Worm (Caenorhabditis elegans) whole organism, young adult: ENCODE results near the gene klp-12.

Source experiments
- B0261.1 ChIP-seq: sonication (generic microtip); optimal IDR thresholded peaks from 2 replicates; lab custom pipeline; 2016; ENCODE audit warnings: mild to moderate bottlenecking, missing genetic modification characterization, moderate library complexity, missing compliant biosample characterization
- C06A6.2 ChIP-seq: fragments of 200-800 bp; sonication (Bioruptor generic); conservative IDR thresholded peaks from 2 replicates; pipeline ENCODE4 v1.3.6; 2022; ENCODE audit warnings: missing genetic modification characterization, missing compliant biosample characterization
- C17E4.6 ChIP-seq: fragments of 200-800 bp; sonication (Bioruptor generic); IDR thresholded peaks from 2 replicates; pipeline ENCODE4 v1.3.6; 2022; ENCODE audit warnings: missing genetic modification reagents, missing genetic modification characterization, missing compliant biosample characterization
- D2030.7 ChIP-seq: fragments of 200-800 bp; sonication (Bioruptor generic); IDR thresholded peaks from 2 replicates; pipeline ENCODE4 v1.3.6; 2022; ENCODE audit warnings: missing genetic modification reagents, missing genetic modification characterization, missing compliant biosample characterization
- F22D6.2 ChIP-seq: sonication (generic microtip); optimal IDR thresholded peaks from 2 replicates; lab custom pipeline; 2016; ENCODE audit warnings: mild to moderate bottlenecking, missing genetic modification characterization, missing compliant biosample characterization
- F23B12.7 ChIP-seq: sonication (generic microtip); optimal IDR thresholded peaks from 2 replicates; lab custom pipeline; 2017; ENCODE audit warnings: missing genetic modification characterization, mild to moderate bottlenecking, missing compliant biosample characterization, antibody characterized with exemption, moderate library complexity; ENCODE audit not compliant: insufficient read depth
- F33H1.4 ChIP-seq: fragments of 200-800 bp; sonication (Bioruptor generic); IDR thresholded peaks from 2 replicates; pipeline ENCODE4 v1.3.6; 2022; ENCODE audit warnings: missing genetic modification reagents, missing genetic modification characterization, missing compliant biosample characterization
- F55B11.4 ChIP-seq: sonication (generic microtip); optimal IDR thresholded peaks from 2 replicates; lab custom pipeline; 2016; ENCODE audit warnings: missing compliant biosample characterization, missing genetic modification characterization, borderline replicate concordance; ENCODE audit not compliant: insufficient read depth
- K11D2.4 ChIP-seq: fragments of 200-800 bp; sonication (Bioruptor generic); IDR thresholded peaks from 2 replicates; pipeline ENCODE4 v1.3.6; 2022; ENCODE audit warnings: missing genetic modification reagents, missing genetic modification characterization, missing compliant biosample characterization
- K12H6.12 ChIP-seq: fragments of 200-800 bp; sonication (Bioruptor generic); optimal IDR thresholded peaks from 2 replicates; lab custom pipeline; 2018; ENCODE audit warnings: mild to moderate bottlenecking, missing genetic modification characterization, missing compliant biosample characterization
- T07F8.4 ChIP-seq: sonication (generic microtip); optimal IDR thresholded peaks from 2 replicates; lab custom pipeline; 2016; ENCODE audit warnings: mild to moderate bottlenecking, missing genetic modification characterization, moderate library complexity, missing compliant biosample characterization
- Y67H2A.10 ChIP-seq: fragments of 200-800 bp; sonication (Bioruptor generic); conservative IDR thresholded peaks from 2 replicates; pipeline ENCODE4 v1.3.6; 2022; ENCODE audit warnings: missing genetic modification reagents, missing genetic modification characterization, missing compliant biosample characterization
- Y95B8A.8 ChIP-seq: fragments of 200-800 bp; sonication (Bioruptor generic); IDR thresholded peaks from 2 replicates; pipeline ENCODE4 v1.3.6; 2022; ENCODE audit warnings: missing genetic modification reagents, missing genetic modification characterization, missing compliant biosample characterization
- ZK185.1 ChIP-seq: sonication (generic microtip); optimal IDR thresholded peaks from 2 replicates; lab custom pipeline; 2016; ENCODE audit warnings: mild to moderate bottlenecking, missing genetic modification characterization, missing compliant biosample characterization; ENCODE audit not compliant: poor library complexity, severe bottlenecking
- akir-1 ChIP-seq: fragments of 200-800 bp; sonication (Bioruptor generic); optimal IDR thresholded peaks from 2 replicates; lab custom pipeline; 2018; ENCODE audit warnings: mild to moderate bottlenecking, missing genetic modification characterization, moderate library complexity, missing compliant biosample characterization
- ama-1 ChIP-seq, 3 experiments: fragments of 150-350 bp in 1 of 3; sonication (generic microtip) in 2 of 3; optimal IDR thresholded peaks; 2 replicates each; lab custom pipeline; 2014 to 2018; ENCODE audit warnings: missing biosample characterization in 2 of 3, missing genetic modification characterization in 2 of 3, missing genetic modification reagents in 2 of 3
- aptf-3 ChIP-seq: fragments of 200-800 bp; sonication (Bioruptor generic); IDR thresholded peaks from 2 replicates; pipeline ENCODE4 v1.3.6; 2022; ENCODE audit warnings: missing genetic modification characterization, missing compliant biosample characterization
- atf-7 ChIP-seq: sonication (generic microtip); optimal IDR thresholded peaks from 2 replicates; lab custom pipeline; 2017; ENCODE audit warnings: mild to moderate bottlenecking, missing genetic modification characterization, missing compliant biosample characterization
- attf-3 ChIP-seq: fragments of 200-800 bp; sonication (Bioruptor generic); conservative IDR thresholded peaks from 2 replicates; pipeline ENCODE4 v1.3.6; 2022; ENCODE audit warnings: missing genetic modification reagents, missing genetic modification characterization, missing compliant biosample characterization
- attf-5 ChIP-seq: fragments of 200-800 bp; sonication (Bioruptor generic); optimal IDR thresholded peaks from 2 replicates; lab custom pipeline; 2018; ENCODE audit warnings: mild to moderate bottlenecking, missing genetic modification characterization, missing compliant biosample characterization
- bed-2 ChIP-seq: fragments of 200-800 bp; sonication (Bioruptor generic); IDR thresholded peaks from 2 replicates; pipeline ENCODE4 v1.3.6; 2022; ENCODE audit warnings: missing genetic modification reagents, missing genetic modification characterization, missing compliant biosample characterization
- ceh-100 ChIP-seq: fragments of 200-800 bp; sonication (Bioruptor generic); IDR thresholded peaks from 2 replicates; pipeline ENCODE4 v1.3.6; 2022; ENCODE audit warnings: missing genetic modification reagents, missing genetic modification characterization, missing compliant biosample characterization
- ceh-40 ChIP-seq: fragments of 200-800 bp; sonication (Bioruptor generic); IDR thresholded peaks from 2 replicates; pipeline ENCODE4 v1.3.6; 2022; ENCODE audit warnings: missing genetic modification characterization, missing compliant biosample characterization
- ceh-79 ChIP-seq: sonication (generic microtip); optimal IDR thresholded peaks from 2 replicates; lab custom pipeline; 2017; ENCODE audit warnings: mild to moderate bottlenecking, missing genetic modification characterization, missing compliant biosample characterization
- chd-7 ChIP-seq: sonication (generic microtip); optimal IDR thresholded peaks from 2 replicates; lab custom pipeline; 2016; ENCODE audit warnings: mild to moderate bottlenecking, missing genetic modification characterization, moderate library complexity, missing compliant biosample characterization
- dox-1 ChIP-seq: fragments of 200-800 bp; sonication (Bioruptor generic); IDR thresholded peaks from 2 replicates; pipeline ENCODE4 v1.3.6; 2022; ENCODE audit warnings: missing genetic modification reagents, missing genetic modification characterization, missing compliant biosample characterization
- dpl-1 ChIP-seq: fragments of 150-350 bp; optimal IDR thresholded peaks from 2 replicates; lab custom pipeline; 2014; ENCODE audit warnings: missing biosample characterization, missing genetic modification reagents, missing genetic modification characterization
- efl-1 ChIP-seq: fragments of 150-350 bp; optimal IDR thresholded peaks from 2 replicates; lab custom pipeline; 2014; ENCODE audit warnings: missing biosample characterization, missing genetic modification reagents, missing genetic modification characterization
- egrh-3 ChIP-seq: fragments of 200-800 bp; sonication (Bioruptor generic); IDR thresholded peaks from 2 replicates; pipeline ENCODE4 v1.3.6; 2022; ENCODE audit warnings: missing genetic modification reagents, missing genetic modification characterization, missing compliant biosample characterization
- him-1 ChIP-seq: sonication (generic microtip); optimal IDR thresholded peaks from 2 replicates; lab custom pipeline; 2016; ENCODE audit warnings: missing genotype, missing genetic modification reagents, missing genetic modification characterization, missing compliant biosample characterization
- hmg-20 ChIP-seq: fragments of 200-800 bp; sonication (Bioruptor generic); IDR thresholded peaks from 2 replicates; pipeline ENCODE4 v1.3.6; 2022; ENCODE audit warnings: missing genetic modification reagents, missing genetic modification characterization, missing compliant biosample characterization
- hrde-1 ChIP-seq: sonication (generic microtip); optimal IDR thresholded peaks from 2 replicates; lab custom pipeline; 2016; ENCODE audit warnings: missing genetic modification characterization, mild to moderate bottlenecking, missing compliant biosample characterization, moderate library complexity, missing genotype, missing genetic modification reagents, borderline replicate concordance
- let-607 ChIP-seq, 2 experiments: fragments of 200-800 bp in 1 of 2; sonication (Bioruptor generic) in 1 of 2; sonication (generic microtip) in 1 of 2; optimal IDR thresholded peaks; 2 replicates each; lab custom pipeline; 2016 to 2018; ENCODE audit warnings: mild to moderate bottlenecking in 2 of 2, missing compliant biosample characterization in 2 of 2, missing genetic modification characterization in 2 of 2, moderate library complexity in 2 of 2, missing genotype in 1 of 2
- mes-4 ChIP-seq: sonication (generic microtip); optimal IDR thresholded peaks from 2 replicates; lab custom pipeline; 2016; ENCODE audit warnings: missing genotype, missing genetic modification characterization, missing compliant biosample characterization
- nfya-1 ChIP-seq: sonication (generic microtip); optimal IDR thresholded peaks from 2 replicates; lab custom pipeline; 2017; ENCODE audit warnings: antibody characterized with exemption, missing compliant biosample characterization, missing genetic modification characterization, borderline replicate concordance; ENCODE audit not compliant: insufficient read depth
- nhr-27 ChIP-seq: fragments of 200-800 bp; sonication (Bioruptor generic); optimal IDR thresholded peaks from 2 replicates; lab custom pipeline; 2018; ENCODE audit warnings: mild to moderate bottlenecking, missing genetic modification characterization, moderate library complexity, missing compliant biosample characterization
- pbrm-1 ChIP-seq: fragments of 200-800 bp; sonication (Bioruptor generic); IDR thresholded peaks from 2 replicates; pipeline ENCODE4 v1.3.6; 2022; ENCODE audit warnings: missing genetic modification reagents, missing genetic modification characterization, missing compliant biosample characterization
- snpc-1.1 ChIP-seq: sonication (generic microtip); optimal IDR thresholded peaks from 2 replicates; lab custom pipeline; 2017; ENCODE audit warnings: missing genetic modification characterization, mild to moderate bottlenecking, missing compliant biosample characterization, antibody characterized with exemption, moderate library complexity, missing genotype, missing genetic modification reagents; ENCODE audit not compliant: insufficient read depth
- snpc-1.3 ChIP-seq: sonication (generic microtip); optimal IDR thresholded peaks from 2 replicates; lab custom pipeline; 2017; ENCODE audit warnings: missing genetic modification characterization, mild to moderate bottlenecking, missing compliant biosample characterization, antibody characterized with exemption, moderate library complexity, missing genotype, missing genetic modification reagents; ENCODE audit not compliant: insufficient read depth
- snpc-3.4 ChIP-seq: sonication (generic microtip); optimal IDR thresholded peaks from 2 replicates; lab custom pipeline; 2017; ENCODE audit warnings: missing genetic modification characterization, mild to moderate bottlenecking, missing compliant biosample characterization, antibody characterized with exemption, moderate library complexity, missing genotype, missing genetic modification reagents
- snpc-4 ChIP-seq, 5 experiments: fragments of 150-350 bp in 1 of 5; sonication (generic microtip) in 4 of 5; optimal IDR thresholded peaks; 2 replicates each; lab custom pipeline; 2014 to 2018; ENCODE audit warnings: missing genetic modification characterization in 5 of 5, missing biosample characterization in 3 of 5, antibody characterized with exemption in 2 of 5, mild to moderate bottlenecking in 2 of 5, missing compliant biosample characterization in 2 of 5, missing genotype in 2 of 5, moderate library complexity in 2 of 5, missing genetic modification reagents in 1 of 5
- somi-1 ChIP-seq: fragments of 200-800 bp; sonication (Bioruptor generic); optimal IDR thresholded peaks from 2 replicates; lab custom pipeline; 2018; ENCODE audit warnings: mild to moderate bottlenecking, missing genetic modification characterization, missing compliant biosample characterization
- unc-62 ChIP-seq: fragments of 150-350 bp; optimal IDR thresholded peaks from 2 replicates; lab custom pipeline; 2014; ENCODE audit warnings: missing biosample characterization, missing genetic modification reagents, missing genetic modification characterization
- ztf-22 ChIP-seq: fragments of 200-800 bp; sonication (Bioruptor generic); optimal IDR thresholded peaks from 2 replicates; lab custom pipeline; 2018; ENCODE audit warnings: mild to moderate bottlenecking, missing genetic modification characterization, moderate library complexity, missing compliant biosample characterization
- ztf-26 ChIP-seq: sonication (generic microtip); optimal IDR thresholded peaks from 2 replicates; lab custom pipeline; 2017; ENCODE audit warnings: missing genetic modification characterization, missing compliant biosample characterization
- ztf-28 ChIP-seq: fragments of 200-800 bp; sonication (Bioruptor generic); IDR thresholded peaks from 2 replicates; pipeline ENCODE4 v1.3.6; 2022; ENCODE audit warnings: missing genetic modification reagents, missing genetic modification characterization, missing compliant biosample characterization

klp-12 gene

DNA sequence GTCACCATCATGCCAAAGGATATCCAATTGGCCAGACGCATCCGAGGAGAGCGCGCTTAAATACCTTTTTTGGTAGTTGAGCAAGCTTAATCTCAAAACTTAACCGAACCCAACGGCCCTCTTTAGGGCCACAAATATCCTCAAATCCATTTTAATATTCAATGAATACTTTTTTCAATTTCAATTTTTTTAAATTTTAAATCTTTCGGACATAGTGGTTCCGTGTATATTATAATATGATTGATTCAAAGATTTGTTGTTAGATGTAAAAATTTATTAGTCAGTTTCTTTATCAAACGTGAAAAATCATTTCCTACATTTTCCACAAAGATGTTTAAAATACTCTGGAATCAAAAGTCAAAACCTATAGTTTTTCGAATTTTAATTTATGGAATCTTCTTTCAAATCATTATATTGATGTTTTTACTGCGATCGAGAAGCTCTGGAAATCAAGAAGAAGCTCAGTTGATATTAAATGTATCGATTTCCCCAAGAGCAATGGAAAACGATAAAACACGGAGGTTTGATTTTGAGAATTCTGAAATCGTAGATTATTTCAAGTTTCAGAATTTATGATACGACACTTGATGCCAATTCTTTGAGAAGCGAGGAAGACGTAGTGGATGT lies 32.6 kb downstream of the klp-12 start, which contains the start of gene B0035.21 (continued):
- no peak for TF ChIP-seq F22D6.2 (tag; lab: Kevin White, UChicago)
- TF ChIP-seq K12H6.12 = no peak
- no peak for TF ChIP-seq C06A6.2
- TF ChIP-seq ceh-100 (GFP tag; lab: Robert Waterston, UW) = no peak
- no peak for TF ChIP-seq snpc-4 (GFP tag; optimal IDR thresholded peaks at IDR 0.05; lab: Kevin White, UChicago)
- no peak for TF ChIP-seq snpc-4 (tag; optimal IDR thresholded peaks at IDR 0.05; lab: Kevin White, UChicago)
- TF ChIP-seq T07F8.4 (tag; lab: Kevin White, UChicago) = no peak
- TF ChIP-seq attf-5 (GFP tag; lab: Kevin White, UChicago) = no peak
- no peak for TF ChIP-seq akir-1 (GFP tag; lab: Kevin White, UChicago)
- TF ChIP-seq B0261.1 (tag; lab: Kevin White, UChicago) = no peak
- TF ChIP-seq ZK185.1 (tag; lab: Kevin White, UChicago) = no peak
- TF ChIP-seq hmg-20 (GFP tag; lab: Robert Waterston, UW) = no peak
- no peak for TF ChIP-seq ceh-79
- no peak for TF ChIP-seq snpc-3.4
- TF ChIP-seq ztf-22 = no peak
- TF ChIP-seq F55B11.4 (tag; lab: Kevin White, UChicago) = no peak
- no peak for TF ChIP-seq snpc-1.1 (tag; lab: Kevin White, UChicago)
- TF ChIP-seq C17E4.6 (GFP tag; lab: Robert Waterston, UW) = peak; percentile 51; the same call in 1 of the 2 replicates
- TF ChIP-seq F33H1.4 (GFP tag; lab: Robert Waterston, UW) = peak; percentile 22; the same call in 1 of the 2 replicates
- TF ChIP-seq unc-62 = no peak
- TF ChIP-seq egrh-3 (GFP tag; lab: Robert Waterston, UW) = no peak
- TF ChIP-seq ceh-40 (GFP tag; lab: Robert Waterston, UW) = no peak
- TF ChIP-seq aptf-3 (GFP tag; lab: Robert Waterston, UW) = no peak
- no peak for TF ChIP-seq dpl-1 (GFP tag; lab: Kevin White, UChicago)
- TF ChIP-seq nhr-27 (tag; lab: Kevin White, UChicago) = no peak
- TF ChIP-seq him-1 = peak; percentile 81
- TF ChIP-seq ama-1 (optimal IDR thresholded peaks at IDR 0.05; lab: Kevin White, UChicago) = no peak
- TF ChIP-seq ama-1 (GFP tag; optimal IDR thresholded peaks at IDR 0.05; lab: Kevin White, UChicago) = no peak
- no peak for TF ChIP-seq Y67H2A.10 (GFP tag; lab: Robert Waterston, UW)
- TF ChIP-seq snpc-1.3 (tag; lab: Kevin White, UChicago) = peak; percentile 7
- no peak for TF ChIP-seq let-607 (tag; optimal IDR thresholded peaks at IDR 0.05; lab: Kevin White, UChicago)
- TF ChIP-seq Y95B8A.8 (GFP tag; lab: Robert Waterston, UW) = peak; percentile 70; the same call in 1 of the 2 replicates
- TF ChIP-seq efl-1 (GFP tag; lab: Kevin White, UChicago) = no peak
- TF ChIP-seq chd-7 (tag; lab: Kevin White, UChicago) = no peak
- no peak for TF ChIP-seq somi-1
- no peak for TF ChIP-seq bed-2 (GFP tag; lab: Robert Waterston, UW)
- peak; percentile 75 for TF ChIP-seq dox-1 (GFP tag; lab: Robert Waterston, UW)
- no peak for TF ChIP-seq mes-4 (tag; lab: Kevin White, UChicago)
- TF ChIP-seq attf-3 (GFP tag; lab: Robert Waterston, UW) = no peak
- TF ChIP-seq nfya-1 = no peak
- TF ChIP-seq ztf-26 (tag; lab: Kevin White, UChicago) = no peak
- TF ChIP-seq atf-7 = no peak
- no peak for TF ChIP-seq hrde-1 (tag; lab: Kevin White, UChicago)
- TF ChIP-seq F23B12.7 = no peak
- TF ChIP-seq ztf-28 (GFP tag; lab: Robert Waterston, UW) = no peak
- TF ChIP-seq pbrm-1 = no peak
- TF ChIP-seq D2030.7 (GFP tag; lab: Robert Waterston, UW) = peak; percentile 53
- TF ChIP-seq K11D2.4 (GFP tag; lab: Robert Waterston, UW) = no peak
